Worm (Caenorhabditis elegans): Measurements from ENCODE around the gene F48C5.2.
A peak's percentile ranks its signal among the peaks of the same experiment; 100 is the strongest.

F48C5.2 gene

ce11 chrX:11454231-11454630 is at the start of gene F48C5.2:
Gene F48C5.2, minus strand, starts transcription at chrX:11454331.
- no peak for TF ChIP-seq ceh-28 (tag; optimal IDR thresholded peaks at IDR 0.05)
- no peak for TF ChIP-seq fos-1 (tag; optimal IDR thresholded peaks at IDR 0.05)
- TF ChIP-seq pqm-1 (tag; optimal IDR thresholded peaks at IDR 0.05): no peak
- TF ChIP-seq nhr-23 (tag; optimal IDR thresholded peaks at IDR 0.05): no peak
- no peak for TF ChIP-seq ama-1 (optimal IDR thresholded peaks at IDR 0.05)
- no peak for TF ChIP-seq nhr-25 (tag; optimal IDR thresholded peaks at IDR 0.05)

ce11 chrX:11501967-11502366 is 47.8 kb upstream of the F48C5.2 start, which contains the start of gene F29G6.1:
Gene F29G6.1, plus strand, starts transcription at chrX:11502267.
- TF ChIP-seq tbx-2 (tag; optimal IDR thresholded peaks at IDR 0.05): no peak
- no peak for TF ChIP-seq nhr-77 (tag; optimal IDR thresholded peaks at IDR 0.05)
- peak; percentile 21 for TF ChIP-seq nhr-25 (tag; optimal IDR thresholded peaks at IDR 0.05)
- TF ChIP-seq fkh-10 (GFP tag; optimal IDR thresholded peaks at IDR 0.05): no peak

DNA sequence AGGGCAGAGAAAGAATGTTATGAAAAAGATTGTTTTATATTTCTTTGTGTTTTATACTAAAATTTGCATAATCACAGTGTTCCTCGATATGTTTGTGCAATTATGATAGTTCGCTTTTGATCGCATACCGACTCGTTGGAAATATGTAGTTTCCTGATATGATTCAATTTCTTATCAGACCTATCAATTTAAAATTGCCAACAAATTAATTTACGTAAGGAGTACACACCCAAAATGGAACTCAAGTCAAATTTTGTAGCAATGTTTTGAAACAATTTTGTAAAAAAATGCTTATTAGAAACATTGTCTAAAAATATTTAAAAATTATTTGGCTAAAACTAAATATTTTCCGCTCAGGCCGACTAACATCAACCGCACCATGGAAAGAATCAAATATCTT is 46.5 kb upstream of the F48C5.2 start:
- peak; percentile 76 for TF ChIP-seq elt-2 (tag; optimal IDR thresholded peaks at IDR 0.05)
- no peak for TF ChIP-seq ama-1 (optimal IDR thresholded peaks at IDR 0.05)
- no peak for TF ChIP-seq elt-3 (tag; optimal IDR thresholded peaks at IDR 0.05)

DNA sequence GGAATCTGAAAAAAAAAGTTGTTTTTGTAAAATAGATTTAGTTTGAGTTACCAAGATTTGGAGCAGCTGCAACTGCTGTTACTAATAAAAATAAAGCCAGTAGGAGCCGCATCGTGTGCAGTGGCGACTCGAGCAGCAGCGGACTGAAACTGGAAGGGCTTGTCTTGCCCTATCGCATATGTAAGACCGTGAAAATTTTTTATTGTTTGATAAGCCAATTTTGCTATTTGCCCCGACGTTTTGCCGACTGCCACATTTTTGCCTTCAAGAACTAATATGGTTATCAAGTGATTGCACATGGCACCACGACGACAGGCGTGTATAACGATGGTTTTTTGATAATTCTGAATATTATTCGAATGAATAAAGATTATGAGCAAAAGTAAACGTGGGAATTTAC is 45.6 kb upstream of the F48C5.2 start, which contains the start of gene T25C12.3:
T25C12.3 (minus strand) TSS at position 262 of the 400 bp plus-strand sequence.
- TF ChIP-seq nhr-28 (tag; optimal IDR thresholded peaks at IDR 0.05) (no peak), elt-2 (tag; optimal IDR thresholded peaks at IDR 0.05) (peak; percentile 80)

ce11 chrX:11498871-11499270 is 44.7 kb upstream of the F48C5.2 start:
- TF ChIP-seq elt-2 (tag; optimal IDR thresholded peaks at IDR 0.05) (peak; percentile 68), ztf-4 (tag; optimal IDR thresholded peaks at IDR 0.05) (no peak), R02D3.7 (tag; optimal IDR thresholded peaks at IDR 0.05) (no peak), lsy-12 (tag; optimal IDR thresholded peaks at IDR 0.05) (no peak), pqm-1 (tag; optimal IDR thresholded peaks at IDR 0.05) (peak; percentile 62)

- TF ChIP-seq elt-3 (tag; optimal IDR thresholded peaks at IDR 0.05): no peak
- no peak for TF ChIP-seq ceh-16 (tag; optimal IDR thresholded peaks at IDR 0.05)
- TF ChIP-seq elt-1 (tag; optimal IDR thresholded peaks at IDR 0.05): no peak
- TF ChIP-seq nhr-77 (tag; optimal IDR thresholded peaks at IDR 0.05): no peak
- no peak for TF ChIP-seq ztf-11 (tag; optimal IDR thresholded peaks at IDR 0.05)
- TF ChIP-seq egl-27 (tag; optimal IDR thresholded peaks at IDR 0.05): no peak
- no peak for TF ChIP-seq nhr-28 (tag; optimal IDR thresholded peaks at IDR 0.05)
- TF ChIP-seq ama-1 (optimal IDR thresholded peaks at IDR 0.05): no peak
- no peak for TF ChIP-seq fos-1 (tag; optimal IDR thresholded peaks at IDR 0.05)
- no peak for TF ChIP-seq ceh-9 (tag; optimal IDR thresholded peaks at IDR 0.05)
- TF ChIP-seq nhr-76 (tag; optimal IDR thresholded peaks at IDR 0.05): no peak
- TF ChIP-seq skn-1 (tag; optimal IDR thresholded peaks at IDR 0.05): no peak
- no peak for TF ChIP-seq mml-1 (tag; optimal IDR thresholded peaks at IDR 0.05)
- TF ChIP-seq nhr-67 (tag; optimal IDR thresholded peaks at IDR 0.05): no peak
- no peak for TF ChIP-seq nhr-43 (tag; optimal IDR thresholded peaks at IDR 0.05; ENCODE audit: poor library complexity, severe bottlenecking)
- TF ChIP-seq eor-1 (tag; optimal IDR thresholded peaks at IDR 0.05): no peak
- TF ChIP-seq egl-5 (tag; optimal IDR thresholded peaks at IDR 0.05): no peak
Observed at ce11 chrX:11491835-11492234, 37.7 kb upstream of the F48C5.2 start.

DNA sequence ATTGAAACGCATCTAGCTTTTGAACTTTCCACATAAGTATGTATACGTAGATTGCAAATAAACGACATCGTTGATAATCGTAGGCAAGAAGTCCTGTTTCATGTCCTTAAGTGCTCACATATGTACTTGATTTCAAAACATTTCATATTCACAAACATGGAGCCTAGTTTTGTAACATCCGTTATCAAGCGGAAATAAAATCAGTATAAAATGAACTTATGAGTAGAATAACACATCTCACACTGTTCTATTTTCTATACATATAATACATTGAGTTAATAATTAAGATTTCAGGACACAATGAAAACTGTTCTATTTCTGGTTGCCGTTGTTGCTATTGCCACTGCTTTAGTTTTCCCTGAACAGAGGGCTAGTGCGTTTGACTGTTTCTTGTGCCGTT is 35.7 kb upstream of the F48C5.2 start, which contains the start of gene spp-21:
spp-21 (plus strand) TSS at position 301 of the 400 bp plus-strand sequence.
- TF ChIP-seq pqm-1 (tag; optimal IDR thresholded peaks at IDR 0.05) (no peak), nfya-1 (tag; optimal IDR thresholded peaks at IDR 0.05; ENCODE audit: insufficient read depth) (no peak), nhr-76 (tag; optimal IDR thresholded peaks at IDR 0.05) (no peak), R02D3.7 (tag; optimal IDR thresholded peaks at IDR 0.05) (no peak), jun-1 (tag; optimal IDR thresholded peaks at IDR 0.05) (no peak), eor-1 (tag; optimal IDR thresholded peaks at IDR 0.05) (no peak), lsy-12 (tag; optimal IDR thresholded peaks at IDR 0.05) (no peak)
